Fruit fly (Drosophila melanogaster): ENCODE measurements around the gene Set8.

Gene Set8

DNA sequence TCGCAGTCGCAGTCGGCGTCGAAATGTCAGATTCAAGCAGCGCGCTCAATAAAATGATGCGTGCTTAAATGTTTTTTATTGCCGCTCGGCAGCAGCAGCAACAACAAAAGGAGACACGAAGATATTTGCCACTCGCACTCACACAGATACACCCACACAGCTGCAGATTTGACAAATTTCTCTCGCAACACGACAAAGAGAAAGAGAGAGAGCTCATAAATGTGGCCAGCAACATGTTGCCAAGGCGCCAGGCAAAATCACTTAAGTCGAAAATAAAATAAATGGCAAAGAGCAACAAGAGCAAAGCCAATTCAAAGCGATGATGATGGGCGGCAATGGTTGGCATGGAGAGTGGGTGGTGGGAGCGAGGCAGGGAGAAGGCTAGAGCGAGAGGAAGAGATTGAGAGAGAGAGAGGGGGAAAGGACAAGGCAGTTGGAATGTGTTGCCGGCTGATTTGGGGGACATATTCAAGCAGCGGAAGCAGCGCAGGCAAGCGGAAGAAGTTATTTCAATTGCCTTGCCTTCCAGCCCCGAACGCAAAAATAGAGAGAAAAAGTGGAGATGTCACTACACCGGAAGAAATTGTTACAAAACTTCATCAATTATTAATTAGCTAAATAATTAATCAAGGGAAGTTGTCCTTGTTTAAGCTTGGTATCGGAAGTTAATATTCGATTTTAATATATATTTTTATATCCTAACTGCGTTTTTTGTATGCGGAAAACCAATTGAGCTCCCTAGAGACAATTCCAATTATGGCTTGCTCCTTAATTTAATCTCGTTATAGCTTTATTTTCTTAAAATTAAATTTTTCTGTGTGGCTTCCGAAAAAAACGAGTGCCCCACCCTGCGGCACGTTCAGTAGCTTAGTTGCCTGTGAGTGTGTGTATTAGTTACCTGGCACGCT, 31.3 kb downstream of the Set8 start (continued):
- TF ChIP-seq gsb (GFP tag; IDR thresholded peaks at IDR 0.05) (peak; percentile 16; the same call in 1 of the 2 replicates), CG4820 (GFP tag; optimal IDR thresholded peaks at IDR 0.05) (peak; percentile 49), CG17328 (GFP tag; IDR thresholded peaks at IDR 0.05) (peak; percentile 52; the same call in 1 of the 2 replicates), CG1647 (GFP tag; optimal IDR thresholded peaks at IDR 0.05) (no peak), lov (optimal IDR thresholded peaks at IDR 0.05) (no peak), lov (GFP tag; IDR thresholded peaks at IDR 0.05) (no peak), Atf6 (GFP tag; IDR thresholded peaks at IDR 0.05) (0 out of 2 replicates have a peak, but pooled peaks have one; percentile 40), esg (GFP tag; conservative IDR thresholded peaks at IDR 0.05) (no peak; the same call in 1 of the 2 replicates), abd-A (tag; optimal IDR thresholded peaks at IDR 0.05) (peak; percentile 99), H2.0 (GFP tag; IDR thresholded peaks at IDR 0.05) (no peak), CG2875 (GFP tag; optimal IDR thresholded peaks at IDR 0.05) (peak; percentile 34), CG8388 (GFP tag; optimal IDR thresholded peaks at IDR 0.05) (peak; percentile 34), E2f1 (GFP tag; IDR thresholded peaks at IDR 0.05) (peak; percentile 27; the same call in 1 of the 2 replicates), CG6813 (GFP tag; optimal IDR thresholded peaks at IDR 0.05) (no peak), lab (GFP tag; optimal IDR thresholded peaks at IDR 0.05) (peak; percentile 84), dan (GFP tag; IDR thresholded peaks at IDR 0.05) (no peak), vvl (GFP tag; IDR thresholded peaks at IDR 0.05) (peak; percentile 54), CG31224 (GFP tag; IDR thresholded peaks at IDR 0.05) (no peak), CG3838 (GFP tag; optimal IDR thresholded peaks at IDR 0.05) (no peak), CG34422 (GFP tag; IDR thresholded peaks at IDR 0.05) (0 out of 3 replicates have a peak, but pooled peaks have one; percentile 26), so (GFP tag; IDR thresholded peaks at IDR 0.05) (peak; percentile 63; the same call in 2 of the 3 replicates), Deaf1 (tag; optimal IDR thresholded peaks at IDR 0.05) (peak; percentile 90), org-1 (GFP tag; optimal IDR thresholded peaks at IDR 0.05) (peak; percentile 65), CG2116 (GFP tag; optimal IDR thresholded peaks at IDR 0.05) (peak; percentile 16), unpg (GFP tag; optimal IDR thresholded peaks at IDR 0.05) (peak; percentile 60), sens (GFP tag) (peak; percentile 83), ap (GFP tag; IDR thresholded peaks at IDR 0.05) (no peak; the same call in 1 of the 2 replicates), CG10979 (tag; optimal IDR thresholded peaks at IDR 0.05) (peak; percentile 50), Dek (tag; optimal IDR thresholded peaks at IDR 0.05) (peak; percentile 60), Adf1 (GFP tag; IDR thresholded peaks at IDR 0.05) (peak; percentile 96), CG13296 (GFP tag; optimal IDR thresholded peaks at IDR 0.05) (peak; percentile 28), CG11456 (GFP tag; IDR thresholded peaks at IDR 0.05) (0 out of 3 replicates have a peak, but pooled peaks have one; percentile 49), CG7357 (GFP tag; IDR thresholded peaks at IDR 0.05) (no peak; the same call in 2 of the 3 replicates), mirr (GFP tag; optimal IDR thresholded peaks at IDR 0.05) (peak; percentile 30), CG1233 (GFP tag; optimal IDR thresholded peaks at IDR 0.05) (peak; percentile 15), CG14050 (GFP tag; IDR thresholded peaks at IDR 0.05) (peak; percentile 38; the same call in 1 of the 3 replicates), stc (GFP tag; IDR thresholded peaks at IDR 0.05) (0 out of 2 replicates have a peak, but pooled peaks have one; percentile 26), trem (tag; optimal IDR thresholded peaks at IDR 0.05) (peak; percentile 9), gfzf (GFP tag; optimal IDR thresholded peaks at IDR 0.05) (no peak), bbx (GFP tag; IDR thresholded peaks at IDR 0.05; ENCODE audit: partially characterized antibody) (no peak), da (GFP tag; optimal IDR thresholded peaks at IDR 0.05) (no peak), tio (GFP tag; optimal IDR thresholded peaks at IDR 0.05) (peak; percentile 66), h (optimal IDR thresholded peaks at IDR 0.05) (no peak), eve (GFP tag; optimal IDR thresholded peaks at IDR 0.05) (peak in 1 of 2 experiments; percentile 72), Med (GFP tag) (peak; percentile 80), CG12942 (GFP tag; optimal IDR thresholded peaks at IDR 0.05) (peak; percentile 12), Drgx (GFP tag; IDR thresholded peaks at IDR 0.05) (peak; percentile 30; the same call in 1 of the 2 replicates), Meics (GFP tag; optimal IDR thresholded peaks at IDR 0.05) (peak; percentile 83), nerfin-2 (GFP tag; IDR thresholded peaks at IDR 0.05; ENCODE audit: partially characterized antibody) (no peak)

All from whole organism, embryonic.